Fruit fly (Drosophila melanogaster): ENCODE measurements around the gene CG15543.

Gene CG15543

dm6 chr3R:30742580-30742979 lies at the start of gene CG15543:
Gene CG15543 (plus strand): TSS chr3R:30742880.
- TF ChIP-seq h (optimal IDR thresholded peaks at IDR 0.05) (no peak), psq (optimal IDR thresholded peaks at IDR 0.05) (no peak), insv (optimal IDR thresholded peaks at IDR 0.05) (no peak)

dm6 chr3R:30695398-30695797 lies 47.3 kb upstream of the CG15543 start, which contains the start of gene CG12069:
Gene CG12069 (minus strand): TSS chr3R:30695498.
- TF ChIP-seq ttk (optimal IDR thresholded peaks at IDR 0.05) (no peak), insv (optimal IDR thresholded peaks at IDR 0.05) (no peak), Myc (optimal IDR thresholded peaks at IDR 0.05) (no peak), psq (optimal IDR thresholded peaks at IDR 0.05) (no peak)

- TF ChIP-seq Sin3A (optimal IDR thresholded peaks at IDR 0.05) = no peak
These were observed 45.6 kb upstream of the CG15543 start, which contains the start of gene Pka-C2 for dm6 chr3R:30697038-30697437. Gene Pka-C2 (minus strand): TSS chr3R:30697138.

- no peak for TF ChIP-seq h (optimal IDR thresholded peaks at IDR 0.05)
- TF ChIP-seq insv (optimal IDR thresholded peaks at IDR 0.05) = no peak
- no peak for TF ChIP-seq Myc (optimal IDR thresholded peaks at IDR 0.05)
- TF ChIP-seq Sin3A (optimal IDR thresholded peaks at IDR 0.05) = no peak
- no peak for TF ChIP-seq psq (optimal IDR thresholded peaks at IDR 0.05)
These were observed 43.5 kb upstream of the CG15543 start for dm6 chr3R:30699165-30699564.

- no peak for TF ChIP-seq insv (optimal IDR thresholded peaks at IDR 0.05)
- TF ChIP-seq Myc (optimal IDR thresholded peaks at IDR 0.05) = no peak
- no peak for TF ChIP-seq ttk (optimal IDR thresholded peaks at IDR 0.05)
- no peak for TF ChIP-seq psq (optimal IDR thresholded peaks at IDR 0.05)
- TF ChIP-seq h (optimal IDR thresholded peaks at IDR 0.05) = no peak
- no peak for TF ChIP-seq Sin3A (optimal IDR thresholded peaks at IDR 0.05)
These were observed 36.7 kb upstream of the CG15543 start, which contains the start of gene CG31010 for dm6 chr3R:30706021-30706420. Gene CG31010 (minus strand): TSS chr3R:30706121.

- TF ChIP-seq h (optimal IDR thresholded peaks at IDR 0.05) (no peak), Myc (optimal IDR thresholded peaks at IDR 0.05) (no peak), ttk (optimal IDR thresholded peaks at IDR 0.05) (no peak), Sin3A (optimal IDR thresholded peaks at IDR 0.05) (no peak), insv (optimal IDR thresholded peaks at IDR 0.05) (no peak), psq (optimal IDR thresholded peaks at IDR 0.05) (no peak)
These were observed 33.4 kb upstream of the CG15543 start for dm6 chr3R:30709270-30709669.

DNA sequence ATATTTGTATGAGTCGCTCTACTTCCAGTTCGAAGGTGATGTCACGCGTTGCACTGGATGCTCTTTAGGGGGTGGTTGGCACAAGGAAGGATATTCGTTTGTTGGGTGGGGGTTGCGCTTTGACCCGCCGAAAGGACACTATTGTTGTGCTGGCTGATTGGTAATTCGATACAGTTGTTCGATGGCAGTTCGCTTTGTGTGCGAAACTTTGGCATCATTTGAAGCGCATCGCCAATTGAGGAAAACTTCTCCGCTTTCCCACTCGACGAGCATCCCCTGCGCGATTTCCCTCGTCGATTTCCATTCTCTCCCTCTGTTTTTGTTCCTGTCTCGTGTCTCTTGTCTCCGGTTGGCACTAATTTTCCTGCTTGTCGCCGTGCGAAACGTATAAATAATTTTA lies 32.2 kb upstream of the CG15543 start:
- TF ChIP-seq insv (optimal IDR thresholded peaks at IDR 0.05) (no peak), h (optimal IDR thresholded peaks at IDR 0.05) (no peak), Sin3A (optimal IDR thresholded peaks at IDR 0.05) (no peak), Myc (optimal IDR thresholded peaks at IDR 0.05) (no peak), ttk (optimal IDR thresholded peaks at IDR 0.05) (no peak), psq (optimal IDR thresholded peaks at IDR 0.05) (no peak)

DNA sequence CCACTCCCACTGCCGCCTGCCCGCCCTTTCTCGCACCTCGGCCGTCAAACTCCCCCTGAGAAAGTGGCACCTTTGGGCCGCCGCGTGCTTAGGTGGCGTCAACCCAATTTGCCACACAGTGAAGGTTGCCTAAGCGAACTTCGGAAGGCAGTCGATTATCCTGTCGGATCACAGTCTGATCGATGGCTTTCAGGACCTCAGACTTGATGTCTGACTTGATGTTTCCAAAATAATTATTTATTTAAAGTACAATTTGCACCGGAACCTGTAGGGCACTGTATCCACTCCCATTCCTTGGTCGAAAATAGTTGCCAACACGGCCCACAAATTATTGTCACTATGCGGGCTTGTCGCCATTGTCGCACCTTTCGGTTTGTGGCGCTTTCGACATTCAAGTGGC lies 28.3 kb upstream of the CG15543 start:
- TF ChIP-seq insv (optimal IDR thresholded peaks at IDR 0.05) (no peak), ttk (optimal IDR thresholded peaks at IDR 0.05) (no peak), Myc (optimal IDR thresholded peaks at IDR 0.05) (no peak), psq (optimal IDR thresholded peaks at IDR 0.05) (no peak), Sin3A (optimal IDR thresholded peaks at IDR 0.05) (no peak), h (optimal IDR thresholded peaks at IDR 0.05) (no peak)

DNA sequence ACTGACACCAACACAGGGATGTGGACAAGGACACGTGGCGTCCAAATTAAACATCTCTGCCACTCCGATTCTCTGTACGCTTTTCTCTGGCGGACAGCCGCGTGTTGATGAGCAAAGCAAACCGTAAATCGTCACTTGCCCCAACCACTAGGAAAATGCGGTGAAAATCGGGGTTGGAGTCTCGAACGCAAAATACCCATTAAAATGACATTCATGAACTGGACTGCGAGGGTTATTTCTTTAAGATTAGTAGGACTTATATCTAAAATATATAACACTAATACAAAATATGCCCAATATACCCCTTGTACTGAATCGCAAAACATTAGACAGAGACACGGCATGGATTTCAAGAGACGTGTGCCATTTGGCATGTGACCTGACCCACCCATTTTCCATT lies 24.2 kb upstream of the CG15543 start:
- TF ChIP-seq insv (optimal IDR thresholded peaks at IDR 0.05) (no peak), Myc (optimal IDR thresholded peaks at IDR 0.05) (no peak), Sin3A (optimal IDR thresholded peaks at IDR 0.05) (no peak), ttk (optimal IDR thresholded peaks at IDR 0.05) (no peak), psq (optimal IDR thresholded peaks at IDR 0.05) (no peak), h (optimal IDR thresholded peaks at IDR 0.05) (no peak)

- no peak for TF ChIP-seq psq (optimal IDR thresholded peaks at IDR 0.05)
- no peak for TF ChIP-seq ttk (optimal IDR thresholded peaks at IDR 0.05)
These were observed 21.3 kb upstream of the CG15543 start for dm6 chr3R:30721215-30721862.

DNA sequence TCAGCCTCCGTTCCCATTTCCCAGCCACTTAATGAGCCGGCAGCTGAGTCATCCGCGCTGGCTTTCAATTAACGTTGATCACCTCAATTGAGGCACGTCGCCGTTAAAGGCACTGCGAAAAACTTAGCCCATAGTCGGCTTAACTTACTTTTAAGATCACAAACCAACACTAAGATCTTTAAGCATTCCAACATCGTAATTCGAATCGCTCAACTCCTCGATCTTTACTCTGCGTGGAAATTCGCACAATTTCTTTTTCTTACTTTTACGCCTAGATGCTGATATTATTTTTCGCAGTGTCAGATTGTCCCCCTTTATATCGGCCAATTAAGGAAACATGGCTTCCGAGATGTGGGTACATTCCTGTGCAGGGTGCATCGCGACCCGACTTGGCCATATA lies 20.3 kb upstream of the CG15543 start:
- TF ChIP-seq h (optimal IDR thresholded peaks at IDR 0.05) = no peak
- no peak for TF ChIP-seq insv (optimal IDR thresholded peaks at IDR 0.05)
- TF ChIP-seq Myc (optimal IDR thresholded peaks at IDR 0.05) = no peak
- no peak for TF ChIP-seq psq (optimal IDR thresholded peaks at IDR 0.05)
- TF ChIP-seq Sin3A (optimal IDR thresholded peaks at IDR 0.05) = no peak
- no peak for TF ChIP-seq ttk (optimal IDR thresholded peaks at IDR 0.05)

- TF ChIP-seq psq (optimal IDR thresholded peaks at IDR 0.05) (no peak), h (optimal IDR thresholded peaks at IDR 0.05) (no peak)
These were observed 16.9 kb upstream of the CG15543 start, which contains the start of gene eIF4H2 for dm6 chr3R:30725787-30726186. Gene eIF4H2 (plus strand): TSS chr3R:30726087.

- no peak for TF ChIP-seq h (optimal IDR thresholded peaks at IDR 0.05)
- TF ChIP-seq Sin3A (optimal IDR thresholded peaks at IDR 0.05) = no peak
- no peak for TF ChIP-seq ttk (optimal IDR thresholded peaks at IDR 0.05)
- no peak for TF ChIP-seq psq (optimal IDR thresholded peaks at IDR 0.05)
- TF ChIP-seq Myc (optimal IDR thresholded peaks at IDR 0.05) = no peak
- TF ChIP-seq insv (optimal IDR thresholded peaks at IDR 0.05) = no peak
These were observed 13.7 kb upstream of the CG15543 start for dm6 chr3R:30729013-30729412.

- TF ChIP-seq Myc (optimal IDR thresholded peaks at IDR 0.05) = no peak
- TF ChIP-seq insv (optimal IDR thresholded peaks at IDR 0.05) = no peak
- no peak for TF ChIP-seq h (optimal IDR thresholded peaks at IDR 0.05)
- TF ChIP-seq ttk (optimal IDR thresholded peaks at IDR 0.05) = no peak
These were observed 11.6 kb upstream of the CG15543 start, which contains the start of gene CG11313 for dm6 chr3R:30731065-30731464. Gene CG11313 (minus strand): TSS chr3R:30731165.
